Worm (Caenorhabditis elegans) whole organism, L3 larva: ENCODE measurements around the gene rsks-1.

Source experiments
- R02D3.7 ChIP-seq: fragments of 150-350 bp; optimal IDR thresholded peaks from 2 replicates; lab custom pipeline; 2014; ENCODE audit warnings: missing biosample characterization, missing genetic modification characterization
- aly-2 ChIP-seq: fragments of 150-350 bp; optimal IDR thresholded peaks from 2 replicates; lab custom pipeline; 2014; ENCODE audit warnings: missing biosample characterization, missing genetic modification characterization
- ama-1 ChIP-seq: fragments of 150-350 bp; optimal IDR thresholded peaks from 2 replicates; lab custom pipeline; 2018
- ceh-28 ChIP-seq: fragments of 150-350 bp; optimal IDR thresholded peaks from 2 replicates; lab custom pipeline; 2014; ENCODE audit warnings: missing biosample characterization, missing genetic modification reagents, missing genetic modification characterization
- ceh-9 ChIP-seq: sonication (generic microtip); optimal IDR thresholded peaks from 2 replicates; lab custom pipeline; 2018; ENCODE audit warnings: missing biosample characterization, missing genetic modification characterization
- egl-27 ChIP-seq: sonication (generic microtip); optimal IDR thresholded peaks from 4 replicates; lab custom pipeline; 2017; ENCODE audit warnings: missing biosample characterization, missing genetic modification reagents, missing genetic modification characterization
- egl-5 ChIP-seq: fragments of 150-350 bp; optimal IDR thresholded peaks from 2 replicates; lab custom pipeline; 2017; ENCODE audit warnings: missing biosample characterization, missing genetic modification reagents, missing genetic modification characterization, inconsistent platforms
- elt-1 ChIP-seq: fragments of 150-350 bp; optimal IDR thresholded peaks from 2 replicates; lab custom pipeline; 2014; ENCODE audit warnings: missing biosample characterization, missing genetic modification characterization
- elt-2 ChIP-seq: sonication (generic microtip); optimal IDR thresholded peaks from 2 replicates; lab custom pipeline; 2016; ENCODE audit warnings: missing genetic modification reagents, mild to moderate bottlenecking, missing genetic modification characterization, missing compliant biosample characterization
- fkh-10 ChIP-seq: sonication (generic microtip); optimal IDR thresholded peaks from 2 replicates; lab custom pipeline; 2017; ENCODE audit warnings: missing biosample characterization, missing genetic modification reagents, missing genetic modification characterization
- fos-1 ChIP-seq: fragments of 150-350 bp; optimal IDR thresholded peaks from 2 replicates; lab custom pipeline; 2014; ENCODE audit warnings: missing biosample characterization, missing genetic modification characterization
- hmg-11 ChIP-seq: sonication (generic microtip); optimal IDR thresholded peaks from 2 replicates; lab custom pipeline; 2016; ENCODE audit warnings: missing genetic modification characterization, missing compliant biosample characterization
- lin-15B ChIP-seq: fragments of 150-350 bp; optimal IDR thresholded peaks from 2 replicates; lab custom pipeline; 2014; ENCODE audit warnings: missing biosample characterization, missing genetic modification characterization
- lin-39 ChIP-seq: fragments of 150-350 bp; optimal IDR thresholded peaks from 2 replicates; lab custom pipeline; 2018; ENCODE audit warnings: missing biosample characterization, missing genetic modification reagents, missing genetic modification characterization
- lsy-12 ChIP-seq: sonication (generic microtip); optimal IDR thresholded peaks from 2 replicates; lab custom pipeline; 2016; ENCODE audit warnings: mild to moderate bottlenecking, missing genetic modification characterization, missing compliant biosample characterization
- mdl-1 ChIP-seq: fragments of 150-350 bp; optimal IDR thresholded peaks from 2 replicates; lab custom pipeline; 2014; ENCODE audit warnings: missing biosample characterization, missing genetic modification characterization
- nfya-1 ChIP-seq: sonication (generic microtip); optimal IDR thresholded peaks from 2 replicates; lab custom pipeline; 2017; ENCODE audit warnings: missing genetic modification characterization, mild to moderate bottlenecking, missing compliant biosample characterization, antibody characterized with exemption, moderate library complexity; ENCODE audit not compliant: insufficient read depth
- nhr-11 ChIP-seq: fragments of 150-350 bp; optimal IDR thresholded peaks from 2 replicates; lab custom pipeline; 2014; ENCODE audit warnings: missing biosample characterization, missing genetic modification characterization
- nhr-23 ChIP-seq: fragments of 150-350 bp; optimal IDR thresholded peaks from 2 replicates; lab custom pipeline; 2014; ENCODE audit warnings: missing biosample characterization, missing genetic modification reagents, missing genetic modification characterization
- nhr-28 ChIP-seq: fragments of 150-350 bp; optimal IDR thresholded peaks from 2 replicates; lab custom pipeline; 2014; ENCODE audit warnings: missing biosample characterization, missing genetic modification characterization
- nhr-77 ChIP-seq: fragments of 150-350 bp; optimal IDR thresholded peaks from 2 replicates; lab custom pipeline; 2014; ENCODE audit warnings: missing biosample characterization, missing genetic modification characterization
- pha-4 ChIP-seq: fragments of 150-350 bp; optimal IDR thresholded peaks from 2 replicates; lab custom pipeline; 2014; ENCODE audit warnings: missing biosample characterization, missing genetic modification reagents, missing genetic modification characterization
- pqm-1 ChIP-seq: fragments of 150-350 bp; optimal IDR thresholded peaks from 2 replicates; lab custom pipeline; 2017; ENCODE audit warnings: missing biosample characterization, missing genetic modification characterization, inconsistent platforms
- sea-2 ChIP-seq: fragments of 150-350 bp; sonication (generic microtip); optimal IDR thresholded peaks from 4 replicates; lab custom pipeline; 2014; ENCODE audit warnings: missing biosample characterization, missing genetic modification reagents, missing genetic modification characterization
- skn-1 ChIP-seq: fragments of 150-350 bp; optimal IDR thresholded peaks from 2 replicates; lab custom pipeline; 2014; ENCODE audit warnings: missing biosample characterization, missing genetic modification characterization
- snpc-4 ChIP-seq: fragments of 150-350 bp; optimal IDR thresholded peaks from 2 replicates; lab custom pipeline; 2014; ENCODE audit warnings: missing biosample characterization, missing genetic modification characterization
- tbx-2 ChIP-seq: sonication (generic microtip); optimal IDR thresholded peaks from 2 replicates; lab custom pipeline; 2016; ENCODE audit warnings: mild to moderate bottlenecking, missing genetic modification characterization, missing compliant biosample characterization
- unc-62 ChIP-seq: fragments of 150-350 bp; sonication (generic microtip); optimal IDR thresholded peaks from 4 replicates; lab custom pipeline; 2014; ENCODE audit warnings: missing biosample characterization, missing genetic modification reagents, missing genetic modification characterization
- zag-1 ChIP-seq: fragments of 150-350 bp; optimal IDR thresholded peaks from 2 replicates; lab custom pipeline; 2014; ENCODE audit warnings: missing biosample characterization, missing genetic modification characterization

Gene rsks-1

DNA sequence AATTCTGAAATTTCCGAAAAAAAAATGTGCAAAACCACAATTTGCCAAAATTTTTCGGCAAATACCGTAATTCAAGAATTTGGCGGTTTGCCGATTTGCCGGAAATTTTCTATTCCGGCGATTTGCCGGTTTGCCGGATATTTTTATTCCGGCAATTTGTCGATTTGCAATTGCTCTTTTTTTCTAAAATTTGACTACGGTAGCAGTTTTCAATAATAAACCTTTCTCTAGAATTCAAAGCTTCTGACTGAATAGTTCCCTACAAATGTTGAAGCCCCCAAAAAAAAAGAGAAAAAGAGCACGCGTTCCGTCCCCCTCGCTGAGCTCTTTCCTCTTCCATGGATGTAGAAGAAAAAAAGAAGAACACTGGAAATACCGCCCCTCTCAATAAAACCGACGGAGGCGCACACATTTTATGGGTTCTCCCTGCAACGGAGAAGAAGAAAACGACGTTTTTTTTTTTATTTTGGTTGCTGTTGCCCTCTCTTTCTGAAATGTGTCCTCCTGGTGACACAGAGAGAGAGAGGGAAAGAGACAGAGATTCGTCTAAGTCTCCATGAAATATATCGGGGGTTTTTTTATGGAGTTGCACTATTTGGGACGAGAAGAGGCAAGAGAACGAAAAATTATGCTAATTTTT is 43.9 kb upstream of the rsks-1 start:
- no peak for TF ChIP-seq ceh-28 (tag; lab: Kevin White, UChicago)
- peak; percentile 61 for TF ChIP-seq nfya-1 (tag; lab: Kevin White, UChicago)
- peak; percentile 59 for TF ChIP-seq hmg-11 (tag; lab: Kevin White, UChicago)
- TF ChIP-seq egl-5 (tag; lab: Kevin White, UChicago), result peak; percentile 75
- TF ChIP-seq skn-1 (tag; lab: Kevin White, UChicago), result no peak
- TF ChIP-seq lin-39, result peak; percentile 54
- TF ChIP-seq elt-2 (tag; lab: Kevin White, UChicago), result no peak

DNA sequence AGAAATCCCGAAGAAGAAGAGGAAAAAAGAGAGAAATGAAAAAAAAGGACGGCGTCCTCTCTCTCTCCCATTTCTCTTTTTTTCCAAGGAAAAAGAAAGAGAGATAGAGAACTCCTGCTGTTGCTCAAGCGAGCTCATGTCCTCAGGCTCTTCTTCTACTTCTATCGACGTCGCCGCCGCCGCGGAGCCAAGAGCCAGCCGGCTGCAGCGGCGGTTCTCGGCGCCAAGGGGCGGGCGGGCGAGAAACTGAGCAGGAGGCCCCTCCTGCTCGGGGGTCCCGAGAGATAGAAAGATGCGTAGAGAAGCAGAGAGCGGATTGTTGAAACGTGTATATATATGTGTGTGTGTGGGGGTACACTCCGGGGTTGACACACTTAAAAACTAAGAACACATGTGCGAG is 41.9 kb upstream of the rsks-1 start:
- TF ChIP-seq nfya-1 (tag; lab: Kevin White, UChicago) (peak; percentile 83), lin-39 (peak; percentile 93), hmg-11 (tag; lab: Kevin White, UChicago) (peak; percentile 49), egl-27 (tag; lab: Kevin White, UChicago) (no peak), lsy-12 (tag; lab: Kevin White, UChicago) (no peak), fkh-10 (GFP tag; lab: Kevin White, UChicago) (peak; percentile 13), nhr-23 (tag; lab: Kevin White, UChicago) (no peak), lin-15B (tag; lab: Kevin White, UChicago) (peak; percentile 15), snpc-4 (tag; lab: Kevin White, UChicago) (peak; percentile 13), elt-1 (tag; lab: Kevin White, UChicago) (no peak), skn-1 (tag; lab: Kevin White, UChicago) (peak; percentile 11), ceh-9 (tag; lab: Kevin White, UChicago) (no peak), pqm-1 (tag; lab: Kevin White, UChicago) (no peak), tbx-2 (tag; lab: Kevin White, UChicago) (peak; percentile 12)

DNA sequence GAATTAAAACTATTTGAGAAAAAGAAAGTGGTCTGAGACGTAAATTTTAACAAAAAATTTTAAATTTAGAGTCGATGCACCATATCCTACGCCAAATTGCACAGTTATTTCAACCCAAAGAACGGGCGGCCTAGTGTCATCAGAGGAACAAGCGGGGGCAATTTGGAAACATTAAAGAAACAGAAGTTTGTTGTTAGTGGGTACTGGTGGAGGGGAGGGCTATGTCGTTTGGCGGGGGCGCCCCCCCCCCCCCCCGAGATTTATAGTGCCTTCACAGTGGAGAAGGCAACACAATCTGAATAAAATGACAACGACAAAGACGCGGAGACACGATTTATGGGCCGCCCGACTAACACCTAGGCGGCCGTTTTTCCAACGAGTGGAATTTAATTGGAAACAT is 38.0 kb upstream of the rsks-1 start:
- TF ChIP-seq lin-39, result peak; percentile 14
- no peak for TF ChIP-seq nhr-28 (tag; lab: Kevin White, UChicago)
- TF ChIP-seq nfya-1 (tag; lab: Kevin White, UChicago), result no peak
- no peak for TF ChIP-seq R02D3.7
- TF ChIP-seq egl-5 (tag; lab: Kevin White, UChicago), result peak; percentile 57
- TF ChIP-seq nhr-77, result no peak

DNA sequence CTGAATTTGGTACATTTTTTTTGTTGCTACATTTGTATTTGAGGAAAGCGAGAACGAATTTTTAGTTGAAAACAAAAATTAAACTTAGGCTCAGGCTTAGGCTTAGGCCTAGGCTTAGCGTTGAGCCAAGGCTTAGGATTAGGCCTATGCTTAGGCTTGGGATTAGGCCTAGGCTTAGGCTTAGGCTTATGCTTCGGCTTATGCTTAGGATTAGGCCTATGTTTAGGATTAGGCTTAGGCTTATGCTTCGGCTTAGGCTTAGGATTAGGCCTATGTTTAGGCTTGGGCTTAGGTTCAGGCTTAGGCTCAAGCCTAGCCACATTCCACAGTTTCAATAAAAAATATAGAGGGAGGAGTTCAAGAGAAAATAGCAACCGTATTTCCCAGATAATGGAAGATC is 37.1 kb upstream of the rsks-1 start:
- TF ChIP-seq ceh-28 (tag; lab: Kevin White, UChicago) (no peak), unc-62 (GFP tag; lab: Kevin White, UChicago) (no peak), snpc-4 (tag; lab: Kevin White, UChicago) (no peak), aly-2 (tag; lab: Kevin White, UChicago) (no peak), egl-27 (tag; lab: Kevin White, UChicago) (no peak), lsy-12 (tag; lab: Kevin White, UChicago) (no peak), nfya-1 (tag; lab: Kevin White, UChicago) (no peak), fos-1 (tag; lab: Kevin White, UChicago) (no peak), sea-2 (GFP tag; lab: Kevin White, UChicago) (no peak), ama-1 (no peak), fkh-10 (GFP tag; lab: Kevin White, UChicago) (no peak), pha-4 (tag; lab: Kevin White, UChicago) (no peak), egl-5 (tag; lab: Kevin White, UChicago) (no peak), mdl-1 (no peak), zag-1 (tag; lab: Kevin White, UChicago) (no peak), nhr-11 (tag; lab: Kevin White, UChicago) (no peak), nhr-77 (no peak), hmg-11 (tag; lab: Kevin White, UChicago) (no peak), lin-39 (no peak)

DNA sequence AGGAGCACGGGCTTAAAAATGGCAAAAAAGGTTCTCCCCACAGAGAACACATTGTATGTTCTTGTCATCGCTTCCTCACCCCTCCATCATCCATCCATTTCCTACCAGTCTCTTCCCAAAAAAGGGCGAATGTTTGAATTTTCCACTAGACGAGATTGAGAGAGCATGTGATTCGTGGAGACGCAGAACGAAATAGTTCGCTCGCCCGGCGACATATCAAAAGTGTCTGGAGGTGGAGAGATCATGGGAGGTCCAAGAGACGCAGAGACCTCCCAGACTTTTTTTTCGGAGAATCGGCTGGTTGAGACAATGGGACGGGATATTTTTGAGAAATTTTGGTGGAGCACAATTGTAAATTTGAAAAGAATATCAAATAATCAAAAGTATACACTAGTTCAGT is 36.5 kb upstream of the rsks-1 start:
- TF ChIP-seq hmg-11 (tag; lab: Kevin White, UChicago) (peak; percentile 52), egl-27 (tag; lab: Kevin White, UChicago) (no peak)
